Worm (Caenorhabditis elegans): ENCODE data around the gene tost-1.

Gene tost-1

ce11 chrIII:4906365-4906764 lies 28.3 kb upstream of the tost-1 start:
- no peak for TF ChIP-seq ztf-11 (tag; optimal IDR thresholded peaks at IDR 0.05)
- no peak for TF ChIP-seq nhr-28 (tag; optimal IDR thresholded peaks at IDR 0.05)
- no peak for TF ChIP-seq sem-2 (GFP tag; optimal IDR thresholded peaks at IDR 0.05)
- no peak for TF ChIP-seq snpc-4 (tag; optimal IDR thresholded peaks at IDR 0.05)
- no peak for TF ChIP-seq ces-1 (GFP tag; optimal IDR thresholded peaks at IDR 0.05)
- TF ChIP-seq elt-1 (tag; optimal IDR thresholded peaks at IDR 0.05; ENCODE audit: borderline replicate concordance, insufficient read depth): no peak
- no peak for TF ChIP-seq unc-39 (tag; optimal IDR thresholded peaks at IDR 0.05)
- TF ChIP-seq drap-1 (GFP tag; optimal IDR thresholded peaks at IDR 0.05): no peak
- TF ChIP-seq ceh-83 (GFP tag; optimal IDR thresholded peaks at IDR 0.05): no peak
- no peak for TF ChIP-seq zip-8 (tag; optimal IDR thresholded peaks at IDR 0.05)
- no peak for TF ChIP-seq unc-62 (GFP tag; optimal IDR thresholded peaks at IDR 0.05)
- TF ChIP-seq unc-120 (tag; optimal IDR thresholded peaks at IDR 0.05; ENCODE audit: poor library complexity, severe bottlenecking): no peak
- no peak for TF ChIP-seq lin-32 (GFP tag; optimal IDR thresholded peaks at IDR 0.05)
- no peak for TF ChIP-seq nhr-2 (tag; optimal IDR thresholded peaks at IDR 0.05)
- no peak for TF ChIP-seq hlh-1 (tag; optimal IDR thresholded peaks at IDR 0.05)
- TF ChIP-seq lin-13 (tag; optimal IDR thresholded peaks at IDR 0.05): no peak
- no peak for TF ChIP-seq bed-3 (GFP tag; optimal IDR thresholded peaks at IDR 0.05)
- no peak for TF ChIP-seq cnd-1 (tag; optimal IDR thresholded peaks at IDR 0.05)

ce11 chrIII:4905405-4905804 lies 27.3 kb upstream of the tost-1 start, which contains the start of gene F26F4.8:
TSS of gene F26F4.8 (minus strand) at chrIII:4905473.
- TF ChIP-seq unc-120 (tag; optimal IDR thresholded peaks at IDR 0.05; ENCODE audit: poor library complexity, severe bottlenecking) (peak; percentile 92), sptf-1 (tag; optimal IDR thresholded peaks at IDR 0.05) (peak; percentile 26), zip-8 (tag; optimal IDR thresholded peaks at IDR 0.05) (no peak), ceh-83 (GFP tag; optimal IDR thresholded peaks at IDR 0.05) (peak; percentile 43), hlh-1 (tag; optimal IDR thresholded peaks at IDR 0.05) (peak; percentile 37), lin-32 (GFP tag; optimal IDR thresholded peaks at IDR 0.05) (peak; percentile 2), nhr-237 (tag; optimal IDR thresholded peaks at IDR 0.05) (no peak), ceh-43 (GFP tag; optimal IDR thresholded peaks at IDR 0.05) (peak; percentile 19), ces-1 (GFP tag; optimal IDR thresholded peaks at IDR 0.05) (peak; percentile 2), blmp-1 (tag; optimal IDR thresholded peaks at IDR 0.05) (no peak), mep-1 (tag; optimal IDR thresholded peaks at IDR 0.05) (peak; percentile 18)

DNA sequence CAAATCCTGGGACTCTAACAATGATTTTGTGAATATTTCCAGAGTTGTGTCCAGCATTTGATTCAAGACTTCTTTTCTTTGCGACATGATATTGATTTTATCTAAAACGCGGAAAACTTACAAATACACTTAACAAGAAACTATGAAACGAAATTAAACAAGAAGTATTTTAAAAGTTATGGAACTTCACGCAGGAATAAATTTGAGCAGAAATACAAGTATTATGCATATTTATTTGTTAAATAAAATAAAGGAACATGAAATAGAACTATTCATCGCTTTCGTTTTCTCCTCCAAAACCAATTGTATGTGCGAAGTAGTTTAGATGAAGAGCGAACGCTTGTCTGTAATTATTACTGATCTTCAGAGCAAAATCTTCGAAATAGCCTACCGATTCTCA lies 25.7 kb upstream of the tost-1 start, which contains the start of gene kbp-2:
Gene kbp-2 (minus strand): TSS at position 101 of the 400 bp plus-strand sequence.
- TF ChIP-seq ceh-43 (GFP tag; optimal IDR thresholded peaks at IDR 0.05) (no peak), flh-1 (GFP tag; optimal IDR thresholded peaks at IDR 0.05) (no peak), unc-120 (tag; optimal IDR thresholded peaks at IDR 0.05; ENCODE audit: poor library complexity, severe bottlenecking) (no peak), zip-8 (tag; optimal IDR thresholded peaks at IDR 0.05) (no peak), nhr-28 (tag; optimal IDR thresholded peaks at IDR 0.05) (no peak), ces-1 (GFP tag; optimal IDR thresholded peaks at IDR 0.05) (no peak), unc-39 (tag; optimal IDR thresholded peaks at IDR 0.05) (no peak), mab-5 (tag; optimal IDR thresholded peaks at IDR 0.05) (no peak), nhr-12 (tag; optimal IDR thresholded peaks at IDR 0.05) (no peak)

DNA sequence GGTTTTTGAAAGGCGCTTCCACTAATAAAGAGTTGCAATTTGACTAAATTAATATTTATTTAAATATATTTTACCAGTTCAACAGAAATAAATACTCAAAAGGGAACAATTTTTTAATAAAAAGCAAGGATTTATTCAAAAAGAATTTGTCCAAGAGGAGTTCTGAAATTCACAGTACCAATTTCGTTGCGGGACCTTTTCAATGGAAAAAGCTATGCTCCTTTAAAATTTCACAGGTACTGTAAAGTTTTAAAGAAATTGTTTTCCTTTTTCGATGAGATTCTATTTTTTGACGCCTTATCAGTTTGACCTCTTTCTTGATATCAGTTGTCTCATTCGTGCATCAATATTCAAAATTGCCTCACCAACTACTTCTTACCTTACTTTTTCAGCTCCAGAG lies 22.1 kb upstream of the tost-1 start, which contains the start of gene tag-340:
Gene tag-340 (plus strand): TSS at position 249 of the 400 bp plus-strand sequence.
- no peak for TF ChIP-seq tbx-8 (GFP tag; optimal IDR thresholded peaks at IDR 0.05)
- no peak for TF ChIP-seq bed-3 (GFP tag; optimal IDR thresholded peaks at IDR 0.05)
- no peak for TF ChIP-seq lin-13 (tag; optimal IDR thresholded peaks at IDR 0.05)
- TF ChIP-seq nhr-12 (tag; optimal IDR thresholded peaks at IDR 0.05): no peak
- TF ChIP-seq ces-1 (GFP tag; optimal IDR thresholded peaks at IDR 0.05): no peak
- no peak for TF ChIP-seq unc-62 (GFP tag; optimal IDR thresholded peaks at IDR 0.05)
- no peak for TF ChIP-seq lin-32 (GFP tag; optimal IDR thresholded peaks at IDR 0.05)
- no peak for TF ChIP-seq pha-4 (tag; optimal IDR thresholded peaks at IDR 0.05)

ce11 chrIII:4899728-4900127 lies 21.6 kb upstream of the tost-1 start:
- TF ChIP-seq unc-39 (tag; optimal IDR thresholded peaks at IDR 0.05) (peak; percentile 47), lin-32 (GFP tag; optimal IDR thresholded peaks at IDR 0.05) (peak; percentile 30), zip-8 (tag; optimal IDR thresholded peaks at IDR 0.05) (peak; percentile 42), nhr-76 (tag; optimal IDR thresholded peaks at IDR 0.05) (peak; percentile 29), nhr-2 (tag; optimal IDR thresholded peaks at IDR 0.05) (peak; percentile 50), unc-120 (tag; optimal IDR thresholded peaks at IDR 0.05; ENCODE audit: poor library complexity, severe bottlenecking) (peak; percentile 89), ceh-43 (GFP tag; optimal IDR thresholded peaks at IDR 0.05) (peak; percentile 52), elt-1 (tag; optimal IDR thresholded peaks at IDR 0.05; ENCODE audit: borderline replicate concordance, insufficient read depth) (no peak), nhr-12 (tag; optimal IDR thresholded peaks at IDR 0.05) (peak; percentile 72), sem-2 (GFP tag; optimal IDR thresholded peaks at IDR 0.05) (no peak), elt-3 (tag; optimal IDR thresholded peaks at IDR 0.05) (peak; percentile 69), snpc-4 (tag; optimal IDR thresholded peaks at IDR 0.05) (no peak), lin-13 (tag; optimal IDR thresholded peaks at IDR 0.05) (peak; percentile 91), drap-1 (GFP tag; optimal IDR thresholded peaks at IDR 0.05) (peak; percentile 84), pha-4 (tag; optimal IDR thresholded peaks at IDR 0.05) (peak; percentile 98), M03D4.4 (tag; optimal IDR thresholded peaks at IDR 0.05) (peak; percentile 86), bed-3 (GFP tag; optimal IDR thresholded peaks at IDR 0.05) (no peak), lsy-2 (tag; optimal IDR thresholded peaks at IDR 0.05) (peak; percentile 88), mep-1 (tag; optimal IDR thresholded peaks at IDR 0.05) (peak; percentile 96), ces-1 (GFP tag; optimal IDR thresholded peaks at IDR 0.05) (peak; percentile 84), sptf-1 (tag; optimal IDR thresholded peaks at IDR 0.05) (peak; percentile 88), tbx-8 (GFP tag; optimal IDR thresholded peaks at IDR 0.05) (peak; percentile 41), nhr-28 (tag; optimal IDR thresholded peaks at IDR 0.05) (no peak), ztf-11 (tag; optimal IDR thresholded peaks at IDR 0.05) (peak; percentile 91), nhr-237 (tag; optimal IDR thresholded peaks at IDR 0.05) (peak; percentile 97), mls-2 (tag; optimal IDR thresholded peaks at IDR 0.05) (peak; percentile 83), ceh-39 (tag; optimal IDR thresholded peaks at IDR 0.05) (peak; percentile 85), ham-2 (GFP tag; optimal IDR thresholded peaks at IDR 0.05) (peak; percentile 92), flh-1 (GFP tag; optimal IDR thresholded peaks at IDR 0.05) (no peak), hlh-1 (tag; optimal IDR thresholded peaks at IDR 0.05) (peak; percentile 84), ceh-83 (GFP tag; optimal IDR thresholded peaks at IDR 0.05) (no peak), blmp-1 (tag; optimal IDR thresholded peaks at IDR 0.05) (peak; percentile 89), unc-62 (GFP tag; optimal IDR thresholded peaks at IDR 0.05) (peak; percentile 95), cnd-1 (tag; optimal IDR thresholded peaks at IDR 0.05) (peak; percentile 86)
